Worm (Caenorhabditis elegans) whole organism, L2 larva: ENCODE data around the gene C14A4.8.

Experiments
- blmp-1 ChIP-seq: sonication (generic microtip); optimal IDR thresholded peaks from 2 replicates; lab custom pipeline; 2017; ENCODE audit warnings: missing genetic modification characterization, mild to moderate bottlenecking, missing compliant biosample characterization, antibody characterized with exemption, moderate library complexity; ENCODE audit not compliant: insufficient read depth
- mdl-1 ChIP-seq, 2 experiments: fragments of 150-350 bp in 1 of 2; sonication (generic microtip) in 1 of 2; optimal IDR thresholded peaks; 2 replicates each; lab custom pipeline; 2017; ENCODE audit warnings: missing biosample characterization in 2 of 2, missing genetic modification characterization in 2 of 2
- nhr-11 ChIP-seq: fragments of 150-350 bp; optimal IDR thresholded peaks from 2 replicates; lab custom pipeline; 2014; ENCODE audit warnings: missing biosample characterization, missing genetic modification characterization
- nhr-12 ChIP-seq: fragments of 150-350 bp; optimal IDR thresholded peaks from 2 replicates; lab custom pipeline; 2014; ENCODE audit warnings: missing biosample characterization, missing genetic modification characterization
- nhr-23 ChIP-seq: fragments of 150-350 bp; optimal IDR thresholded peaks from 2 replicates; lab custom pipeline; 2014; ENCODE audit warnings: missing biosample characterization, missing genetic modification reagents, missing genetic modification characterization
- nhr-6 ChIP-seq: fragments of 150-350 bp; optimal IDR thresholded peaks from 2 replicates; lab custom pipeline; 2014; ENCODE audit warnings: missing biosample characterization, missing genetic modification characterization
- nhr-77 ChIP-seq: fragments of 150-350 bp; optimal IDR thresholded peaks from 2 replicates; lab custom pipeline; 2014; ENCODE audit warnings: missing biosample characterization, missing genetic modification characterization
- unc-55 ChIP-seq: fragments of 150-350 bp; sonication (generic microtip); optimal IDR thresholded peaks from 3 replicates; lab custom pipeline; 2014; ENCODE audit warnings: missing biosample characterization, missing genetic modification reagents, missing genetic modification characterization

DNA sequence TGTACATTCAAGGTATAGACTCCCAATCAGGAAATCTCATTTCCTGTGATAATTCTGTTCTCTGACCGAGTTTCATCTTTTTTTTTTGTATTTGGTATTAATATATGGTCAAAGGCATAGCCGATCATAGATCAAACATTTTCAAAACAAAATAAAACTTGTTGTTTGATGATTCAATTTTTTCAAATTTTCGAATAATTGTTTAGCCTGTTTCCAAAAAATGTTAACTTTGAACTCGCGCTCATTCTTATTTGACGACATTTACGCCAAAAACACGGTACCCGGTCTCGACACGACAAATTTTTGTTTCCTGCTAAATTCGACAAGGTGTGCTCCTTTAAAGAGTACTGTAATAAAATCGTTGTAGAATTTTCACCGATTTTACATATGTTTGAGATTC, 10.9 kb upstream of the C14A4.8 start:
- no peak for TF ChIP-seq nhr-12 (tag; lab: Kevin White, UChicago)
- TF ChIP-seq nhr-23 (tag; lab: Kevin White, UChicago), result no peak
- TF ChIP-seq mdl-1 (tag; optimal IDR thresholded peaks at IDR 0.05; lab: Kevin White, UChicago), result no peak
- TF ChIP-seq unc-55 (GFP tag; lab: Kevin White, UChicago), result no peak
- no peak for TF ChIP-seq nhr-6 (tag; lab: Kevin White, UChicago)
- no peak for TF ChIP-seq nhr-11
- TF ChIP-seq nhr-77 (tag; lab: Kevin White, UChicago), result no peak
- no peak for TF ChIP-seq blmp-1 (tag; lab: Kevin White, UChicago)
